Fruit fly (Drosophila melanogaster) whole organism: ENCODE results near the gene side-IV.

Experiments
- CG8478 ChIP-seq: fragments of >200 bp; optimal IDR thresholded peaks from 2 replicates; lab custom pipeline; 2018; ENCODE audit warnings: inconsistent platforms
- Dll ChIP-seq: fragments of >200 bp; optimal IDR thresholded peaks from 2 replicates; lab custom pipeline; 2017
- EcR ChIP-seq, 2 experiments: fragments of >200 bp; optimal IDR thresholded peaks; 2 replicates each; lab custom pipeline; 2017; ENCODE audit warnings: missing biosample characterization in 2 of 2, missing genetic modification characterization in 2 of 2, missing genetic modification reagents in 2 of 2
- pan ChIP-seq: fragments of >200 bp; optimal IDR thresholded peaks from 2 replicates; lab custom pipeline; 2017
- psq ChIP-seq: fragments of >200 bp; optimal IDR thresholded peaks from 2 replicates; lab custom pipeline; 2017
- usp ChIP-seq: fragments of >200 bp; optimal IDR thresholded peaks from 2 replicates; lab custom pipeline; 2017; ENCODE audit warnings: missing biosample characterization, missing genetic modification characterization, mixed read lengths

DNA sequence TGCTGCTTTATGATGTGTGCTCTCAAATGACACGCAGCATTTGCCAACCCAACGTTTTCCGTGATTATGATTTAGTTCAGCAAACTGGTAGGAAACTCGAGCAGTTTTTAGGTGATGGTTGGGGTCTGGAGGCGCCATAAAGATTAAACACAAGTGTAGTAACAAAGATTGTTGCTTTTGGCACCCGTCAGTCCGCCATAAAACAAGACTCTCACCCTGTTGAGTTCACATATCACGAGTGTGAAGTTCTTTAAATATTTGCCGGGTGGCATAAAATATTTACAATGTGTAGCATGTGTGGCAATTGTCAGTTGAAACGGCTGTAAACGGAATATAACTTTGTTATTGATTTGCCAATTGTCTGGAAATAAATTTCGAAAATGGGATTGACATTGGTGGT lies 8.7 kb upstream of the side-IV start:
- TF ChIP-seq CG8478 (lab: Kevin White, UChicago) (no peak), pan (lab: Kevin White, UChicago) (no peak), usp (GFP tag; lab: Kevin White, UChicago) (no peak), EcR (GFP tag; optimal IDR thresholded peaks at IDR 0.05; lab: Kevin White, UChicago) (no peak), Dll (lab: Kevin White, UChicago) (no peak), psq (no peak)
